Worm (Caenorhabditis elegans) whole organism, early embryonic: ENCODE results near the gene anmt-2.

Experiments used
- B0310.2 ChIP-seq: sonication (generic microtip); optimal IDR thresholded peaks from 2 replicates; lab custom pipeline; 2016; ENCODE audit warnings: mild to moderate bottlenecking, missing genetic modification characterization, missing compliant biosample characterization
- F13C5.2 ChIP-seq: sonication (generic microtip); optimal IDR thresholded peaks from 2 replicates; lab custom pipeline; 2017; ENCODE audit warnings: mild to moderate bottlenecking, missing genetic modification characterization, inconsistent platforms, missing compliant biosample characterization
- aly-1 ChIP-seq: sonication (generic microtip); optimal IDR thresholded peaks from 2 replicates; lab custom pipeline; 2016; ENCODE audit warnings: missing genetic modification characterization, missing compliant biosample characterization
- ama-1 ChIP-seq: fragments of 150-350 bp; optimal IDR thresholded peaks from 2 replicates; lab custom pipeline; 2014
- ceh-13 ChIP-seq: fragments of 200-800 bp; sonication (Bioruptor generic); optimal IDR thresholded peaks from 2 replicates; lab custom pipeline; 2018; ENCODE audit warnings: mild to moderate bottlenecking, missing genetic modification characterization, missing compliant biosample characterization
- ceh-36 ChIP-seq: sonication (generic microtip); optimal IDR thresholded peaks from 2 replicates; lab custom pipeline; 2016; ENCODE audit warnings: missing genetic modification characterization, inconsistent platforms, missing compliant biosample characterization
- ets-7 ChIP-seq: sonication (generic microtip); optimal IDR thresholded peaks from 2 replicates; lab custom pipeline; 2016; ENCODE audit warnings: missing genotype, missing genetic modification characterization, missing compliant biosample characterization
- flt-1 ChIP-seq: fragments of 200-800 bp; sonication (Bioruptor generic); IDR thresholded peaks from 2 replicates; pipeline ENCODE4 v1.3.6; 2022; ENCODE audit warnings: missing genetic modification characterization, missing compliant biosample characterization
- hmbx-1 ChIP-seq: sonication (generic microtip); optimal IDR thresholded peaks from 2 replicates; lab custom pipeline; 2016; ENCODE audit warnings: mild to moderate bottlenecking, missing genetic modification characterization, missing compliant biosample characterization
- hmg-4 ChIP-seq: fragments of 200-800 bp; sonication (Bioruptor generic); optimal IDR thresholded peaks from 2 replicates; lab custom pipeline; 2018; ENCODE audit warnings: mild to moderate bottlenecking, missing genetic modification characterization, missing compliant biosample characterization
- hnd-1 ChIP-seq: sonication (generic microtip); optimal IDR thresholded peaks from 2 replicates; lab custom pipeline; 2016; ENCODE audit warnings: missing genetic modification characterization, missing compliant biosample characterization
- pes-1 ChIP-seq: fragments of 200-800 bp; sonication (Bioruptor generic); IDR thresholded peaks from 2 replicates; pipeline ENCODE4 v1.3.6; 2022; ENCODE audit warnings: missing genetic modification reagents, missing genetic modification characterization, missing compliant biosample characterization
- scrt-1 ChIP-seq: fragments of 200-800 bp; sonication (Bioruptor generic); IDR thresholded peaks from 2 replicates; pipeline ENCODE4 v1.3.6; 2022; ENCODE audit warnings: missing genetic modification characterization, missing compliant biosample characterization
- sea-1 ChIP-seq: fragments of 200-800 bp; sonication (Bioruptor generic); conservative IDR thresholded peaks from 2 replicates; pipeline ENCODE4 v1.3.6; 2022; ENCODE audit warnings: missing genetic modification characterization, missing compliant biosample characterization
- tbx-11 ChIP-seq: fragments of 200-800 bp; sonication (Bioruptor generic); IDR thresholded peaks from 2 replicates; pipeline ENCODE4 v1.3.6; 2022; ENCODE audit warnings: missing genetic modification characterization, missing compliant biosample characterization
- tbx-37 ChIP-seq: fragments of 200-800 bp; sonication (Bioruptor generic); conservative IDR thresholded peaks from 2 replicates; pipeline ENCODE4 v1.3.6; 2022; ENCODE audit warnings: missing genetic modification reagents, missing genetic modification characterization, missing compliant biosample characterization
- tra-4 ChIP-seq: sonication (generic microtip); optimal IDR thresholded peaks from 2 replicates; lab custom pipeline; 2017; ENCODE audit warnings: missing genetic modification characterization, missing compliant biosample characterization

anmt-2 gene

ce11 chrIII:6164253-6164971 is 6.9 kb upstream of the anmt-2 start, which contains the start of gene F42A10.9:
Gene F42A10.9, plus strand, starts transcription at chrIII:6164573.
- TF ChIP-seq tra-4 (tag; lab: Kevin White, UChicago) (no peak), B0310.2 (tag; lab: Kevin White, UChicago) (no peak), aly-1 (tag; lab: Kevin White, UChicago) (no peak), ceh-13 (GFP tag; lab: Kevin White, UChicago) (no peak), scrt-1 (no peak), ama-1 (no peak), tbx-11 (GFP tag; lab: Robert Waterston, UW) (no peak), pes-1 (GFP tag; lab: Robert Waterston, UW) (no peak), hmbx-1 (no peak), ceh-36 (tag; lab: Kevin White, UChicago) (no peak), tbx-37 (GFP tag; lab: Robert Waterston, UW) (no peak), sea-1 (GFP tag; lab: Robert Waterston, UW) (no peak), F13C5.2 (tag; lab: Kevin White, UChicago) (no peak), flt-1 (GFP tag; lab: Robert Waterston, UW) (no peak), ets-7 (tag; lab: Kevin White, UChicago) (no peak), hnd-1 (tag; lab: Kevin White, UChicago) (no peak), hmg-4 (GFP tag; lab: Kevin White, UChicago) (no peak)

ce11 chrIII:6163381-6163780 is 5.8 kb upstream of the anmt-2 start:
- TF ChIP-seq aly-1 (tag; lab: Kevin White, UChicago) (no peak), flt-1 (GFP tag; lab: Robert Waterston, UW) (no peak), ama-1 (no peak), ceh-36 (tag; lab: Kevin White, UChicago) (no peak), ets-7 (tag; lab: Kevin White, UChicago) (no peak), pes-1 (GFP tag; lab: Robert Waterston, UW) (no peak), tra-4 (tag; lab: Kevin White, UChicago) (no peak), F13C5.2 (tag; lab: Kevin White, UChicago) (no peak), hnd-1 (tag; lab: Kevin White, UChicago) (no peak), ceh-13 (GFP tag; lab: Kevin White, UChicago) (no peak), B0310.2 (tag; lab: Kevin White, UChicago) (no peak)

DNA sequence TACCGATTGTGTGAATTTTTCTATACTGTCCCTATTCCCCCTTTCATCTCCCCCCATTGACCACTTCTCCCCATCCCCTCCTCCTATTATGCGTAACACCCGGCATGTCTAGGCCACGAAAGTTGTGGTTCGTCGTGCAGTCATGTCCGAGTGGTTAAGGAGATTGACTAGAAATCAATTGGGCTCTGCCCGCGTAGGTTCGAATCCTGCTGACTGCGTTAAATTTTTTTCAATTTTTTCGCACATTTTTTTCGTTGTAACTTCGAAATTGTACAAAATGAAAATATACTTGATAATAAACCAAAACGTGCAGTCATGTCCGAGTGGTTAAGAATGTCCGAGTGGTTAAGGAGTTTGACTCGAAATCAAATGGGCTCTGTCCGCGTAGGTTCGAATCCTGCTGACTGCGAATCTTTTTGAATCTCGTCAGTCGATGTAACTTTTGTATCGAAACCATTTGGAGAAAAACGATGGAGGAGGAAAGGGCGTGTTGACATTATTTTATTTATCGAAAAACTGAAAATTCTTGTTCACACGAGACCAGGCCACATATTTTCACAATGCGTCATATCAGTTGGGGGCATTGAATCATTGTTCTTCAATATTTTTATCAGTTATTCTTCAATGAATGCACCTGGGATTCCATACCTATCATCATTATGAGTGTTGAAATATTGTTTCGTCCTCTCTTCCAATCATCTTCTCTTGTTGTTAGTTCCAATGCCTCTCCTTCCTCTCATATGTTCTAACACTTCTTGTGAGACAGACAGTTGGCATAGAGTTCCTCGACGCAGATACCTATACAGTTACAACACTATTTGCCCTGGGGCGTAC is 1.3 kb upstream of the anmt-2 start, which contains the start of gene nfm-1:
TSS of gene nfm-1 (plus strand) at position 812 of the 834 bp plus-strand sequence.
- TF ChIP-seq ceh-13 (GFP tag; lab: Kevin White, UChicago) (peak; percentile 83), F13C5.2 (tag; lab: Kevin White, UChicago) (peak; percentile 92), tbx-37 (GFP tag; lab: Robert Waterston, UW) (peak; percentile 87), sea-1 (GFP tag; lab: Robert Waterston, UW) (peak; percentile 94), hmbx-1 (peak; percentile 72), flt-1 (GFP tag; lab: Robert Waterston, UW) (peak; percentile 93), B0310.2 (tag; lab: Kevin White, UChicago) (peak; percentile 88), tra-4 (tag; lab: Kevin White, UChicago) (peak; percentile 74), ama-1 (no peak), hmg-4 (GFP tag; lab: Kevin White, UChicago) (peak; percentile 88), hnd-1 (tag; lab: Kevin White, UChicago) (peak; percentile 81), aly-1 (tag; lab: Kevin White, UChicago) (peak; percentile 71), ets-7 (tag; lab: Kevin White, UChicago) (no peak), scrt-1 (peak; percentile 95), ceh-36 (tag; lab: Kevin White, UChicago) (peak; percentile 91), tbx-11 (GFP tag; lab: Robert Waterston, UW) (peak; percentile 87), pes-1 (GFP tag; lab: Robert Waterston, UW) (peak; percentile 94)

DNA sequence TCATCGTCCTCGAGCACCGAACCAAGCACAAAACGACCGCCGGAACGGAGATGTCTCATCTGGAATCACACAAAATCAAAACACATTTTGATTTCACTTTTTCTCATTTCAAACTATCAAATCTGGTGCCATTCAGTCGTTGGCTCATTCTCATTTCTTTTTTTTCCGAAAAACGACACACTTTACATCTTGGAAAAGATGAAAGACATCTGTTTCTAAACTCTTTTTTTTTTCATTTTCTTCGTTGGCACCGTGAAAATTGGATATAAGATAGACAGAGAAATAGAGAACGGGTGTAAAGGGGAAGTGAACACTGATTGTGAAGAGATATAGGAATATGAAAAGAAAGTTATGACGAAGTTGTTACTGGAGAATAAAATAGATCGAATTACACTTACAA is 1.8 kb downstream of the anmt-2 start:
- no peak for TF ChIP-seq tbx-37 (GFP tag; lab: Robert Waterston, UW)
- TF ChIP-seq ceh-13 (GFP tag; lab: Kevin White, UChicago) = no peak
- TF ChIP-seq hnd-1 (tag; lab: Kevin White, UChicago) = no peak
- no peak for TF ChIP-seq ets-7 (tag; lab: Kevin White, UChicago)
- no peak for TF ChIP-seq B0310.2 (tag; lab: Kevin White, UChicago)
- TF ChIP-seq ama-1 = no peak

ce11 chrIII:6154586-6154985 is 3.0 kb downstream of the anmt-2 start:
- TF ChIP-seq ceh-13 (GFP tag; lab: Kevin White, UChicago) (no peak), hnd-1 (tag; lab: Kevin White, UChicago) (no peak), F13C5.2 (tag; lab: Kevin White, UChicago) (no peak), aly-1 (tag; lab: Kevin White, UChicago) (no peak), flt-1 (GFP tag; lab: Robert Waterston, UW) (no peak), sea-1 (GFP tag; lab: Robert Waterston, UW) (no peak), ets-7 (tag; lab: Kevin White, UChicago) (no peak), B0310.2 (tag; lab: Kevin White, UChicago) (no peak), tbx-11 (GFP tag; lab: Robert Waterston, UW) (no peak), tra-4 (tag; lab: Kevin White, UChicago) (no peak)

- TF ChIP-seq ama-1 (no peak), B0310.2 (tag; lab: Kevin White, UChicago) (no peak), ceh-36 (tag; lab: Kevin White, UChicago) (no peak), tbx-11 (GFP tag; lab: Robert Waterston, UW) (no peak), ceh-13 (GFP tag; lab: Kevin White, UChicago) (no peak), hnd-1 (tag; lab: Kevin White, UChicago) (no peak), sea-1 (GFP tag; lab: Robert Waterston, UW) (no peak), F13C5.2 (tag; lab: Kevin White, UChicago) (no peak), tbx-37 (GFP tag; lab: Robert Waterston, UW) (no peak), tra-4 (tag; lab: Kevin White, UChicago) (no peak), ets-7 (tag; lab: Kevin White, UChicago) (no peak), scrt-1 (no peak), hmg-4 (GFP tag; lab: Kevin White, UChicago) (no peak), flt-1 (GFP tag; lab: Robert Waterston, UW) (no peak), pes-1 (GFP tag; lab: Robert Waterston, UW) (no peak), aly-1 (tag; lab: Kevin White, UChicago) (no peak)
Measured at ce11 chrIII:6149467-6150072, 8.0 kb downstream of the anmt-2 start, which contains the start of the genes wht-7 and Y42G9A.1. Gene wht-7, minus strand, starts transcription at chrIII:6149597. Gene Y42G9A.1, plus strand, starts transcription at chrIII:6149961.
